Fruit fly (Drosophila melanogaster) whole organism, embryonic: ENCODE results near the gene Hip14.

Experiments used
- ATbp ChIP-seq: fragments of 200-800 bp; sonication (Bioruptor generic); optimal IDR thresholded peaks from 2 replicates; lab custom pipeline; 2017; ENCODE audit warnings: missing biosample characterization, mild to moderate bottlenecking, missing genetic modification characterization, missing genetic modification reagents
- Awh ChIP-seq: fragments of 200-800 bp; sonication (Bioruptor generic); IDR thresholded peaks from 2 replicates; pipeline ENCODE4, ENCODE4 v1.3.6; 2022; ENCODE audit warnings: missing biosample characterization, missing genetic modification characterization
- Bdp1 ChIP-seq: fragments of 200-800 bp; sonication (Bioruptor generic); optimal IDR thresholded peaks from 3 replicates; lab custom pipeline; 2016; ENCODE audit warnings: missing biosample characterization, missing genetic modification characterization
- C15 ChIP-seq: fragments of 200-800 bp; sonication (Bioruptor generic); IDR thresholded peaks from 3 replicates; pipeline ENCODE4 v1.3.6; 2022; ENCODE audit warnings: missing biosample characterization, missing genetic modification characterization
- CG10979 ChIP-seq: fragments of 200-800 bp; sonication (Bioruptor generic); optimal IDR thresholded peaks from 2 replicates; lab custom pipeline; 2018; ENCODE audit warnings: missing biosample characterization, mild to moderate bottlenecking, missing genetic modification characterization, moderate library complexity
- CG11695 ChIP-seq: fragments of 200-800 bp; sonication (Bioruptor generic); IDR thresholded peaks from 3 replicates; pipeline ENCODE4 v1.3.6; 2022; ENCODE audit warnings: missing biosample characterization, missing genetic modification characterization
- CG13894 ChIP-seq: fragments of 200-800 bp; sonication (Bioruptor generic); optimal IDR thresholded peaks from 3 replicates; lab custom pipeline; 2018; ENCODE audit warnings: missing biosample characterization, mild to moderate bottlenecking, missing genetic modification characterization, moderate library complexity
- CG14667 ChIP-seq: fragments of 200-800 bp; sonication (Bioruptor generic); IDR thresholded peaks from 2 replicates; pipeline ENCODE4 v1.3.6; 2022; ENCODE audit warnings: missing biosample characterization, missing genetic modification characterization
- CG15696 ChIP-seq: fragments of 200-800 bp; sonication (Bioruptor generic); optimal IDR thresholded peaks from 2 replicates; lab custom pipeline; 2019; ENCODE audit warnings: missing biosample characterization, mild to moderate bottlenecking, missing genetic modification characterization, moderate library complexity
- CG17385 ChIP-seq: fragments of 200-800 bp; sonication (Bioruptor generic); optimal IDR thresholded peaks from 3 replicates; lab custom pipeline; 2018; ENCODE audit warnings: missing biosample characterization, mild to moderate bottlenecking, missing genetic modification characterization
- CG18764 ChIP-seq: fragments of 200-800 bp; sonication (Bioruptor generic); optimal IDR thresholded peaks from 3 replicates; lab custom pipeline; 2016; ENCODE audit warnings: missing biosample characterization, missing genetic modification characterization
- CG2875 ChIP-seq: fragments of 200-800 bp; sonication (Bioruptor generic); optimal IDR thresholded peaks from 2 replicates; lab custom pipeline; 2017; ENCODE audit warnings: missing biosample characterization, mild to moderate bottlenecking, missing genetic modification characterization, missing genetic modification reagents
- CG3065 ChIP-seq: fragments of 200-800 bp; sonication (Bioruptor generic); optimal IDR thresholded peaks from 2 replicates; lab custom pipeline; 2016; ENCODE audit warnings: missing biosample characterization, missing genetic modification characterization
- CG42726 ChIP-seq: fragments of 200-800 bp; sonication (Bioruptor generic); IDR thresholded peaks from 2 replicates; pipeline ENCODE4 v1.3.6; 2022; ENCODE audit warnings: missing biosample characterization, missing genetic modification characterization; ENCODE audit not compliant: partially characterized antibody
- CG4730 ChIP-seq: fragments of 200-800 bp; sonication (Bioruptor generic); IDR thresholded peaks from 2 replicates; pipeline ENCODE4 v1.3.6; 2022; ENCODE audit warnings: missing biosample characterization, missing genetic modification characterization
- CG7372 ChIP-seq: fragments of 200-800 bp; sonication (Bioruptor generic); IDR thresholded peaks from 2 replicates; pipeline ENCODE4 v1.3.6; 2022; ENCODE audit warnings: missing biosample characterization, missing genetic modification characterization
- CG7963 ChIP-seq: fragments of 200-800 bp; sonication (Bioruptor generic); IDR thresholded peaks from 3 replicates; pipeline ENCODE4 v1.3.6; 2022; ENCODE audit warnings: missing biosample characterization, missing genetic modification characterization; ENCODE audit not compliant: partially characterized antibody
- CG9609 ChIP-seq: fragments of 200-800 bp; sonication (Bioruptor generic); optimal IDR thresholded peaks from 3 replicates; lab custom pipeline; 2016; ENCODE audit warnings: missing biosample characterization, missing genetic modification characterization
- CG9876 ChIP-seq: fragments of 200-800 bp; sonication (Bioruptor generic); optimal IDR thresholded peaks from 2 replicates; lab custom pipeline; 2016; ENCODE audit warnings: missing biosample characterization, missing genetic modification characterization
- Dad ChIP-seq: fragments of 200-800 bp; sonication (Bioruptor generic); optimal IDR thresholded peaks from 3 replicates; lab custom pipeline; 2016; ENCODE audit warnings: missing biosample characterization, missing genetic modification characterization
- Doc2 ChIP-seq: fragments of 200-800 bp; sonication (Bioruptor generic); IDR thresholded peaks from 2 replicates; pipeline ENCODE4 v1.3.6; 2022; ENCODE audit warnings: missing biosample characterization, missing genetic modification characterization
- GATAe ChIP-seq: fragments of 200-800 bp; sonication (Bioruptor generic); conservative IDR thresholded peaks from 2 replicates; pipeline ENCODE4 v1.3.6; 2022; ENCODE audit warnings: missing biosample characterization, missing genetic modification characterization
- Hr3 ChIP-seq: fragments of 200-800 bp; sonication (Bioruptor generic); optimal IDR thresholded peaks from 3 replicates; lab custom pipeline; 2016; ENCODE audit warnings: missing biosample characterization, missing genetic modification characterization
- Jarid2 ChIP-seq: fragments of 200-800 bp; sonication (Bioruptor generic); optimal IDR thresholded peaks from 3 replicates; lab custom pipeline; 2017; ENCODE audit warnings: mild to moderate bottlenecking, missing biosample characterization, missing genetic modification reagents, missing genetic modification characterization
- Lpt ChIP-seq: fragments of >200 bp; optimal IDR thresholded peaks from 2 replicates; lab custom pipeline; 2018; ENCODE audit warnings: missing biosample characterization, missing genetic modification characterization
- NFAT ChIP-seq: fragments of 200-800 bp; sonication (Bioruptor generic); IDR thresholded peaks from 2 replicates; pipeline ENCODE4 v1.3.6; 2022; ENCODE audit warnings: missing biosample characterization, missing genetic modification characterization
- Rfx ChIP-seq: fragments of 200-800 bp; sonication (Bioruptor generic); IDR thresholded peaks from 2 replicates; pipeline ENCODE4 v1.3.6; 2022; ENCODE audit warnings: missing biosample characterization, missing genetic modification characterization
- Xbp1 ChIP-seq: fragments of 200-800 bp; sonication (Bioruptor generic); optimal IDR thresholded peaks from 3 replicates; lab custom pipeline; 2016; ENCODE audit warnings: missing biosample characterization, mild to moderate bottlenecking, missing genetic modification characterization
- ab ChIP-seq: fragments of 200-800 bp; sonication (Bioruptor generic); optimal IDR thresholded peaks from 2 replicates; lab custom pipeline; 2016; ENCODE audit warnings: missing biosample characterization, missing genetic modification characterization
- abd-A ChIP-seq: fragments of 200-800 bp; sonication (Bioruptor generic); optimal IDR thresholded peaks from 3 replicates; lab custom pipeline; 2019; ENCODE audit warnings: missing biosample characterization, mild to moderate bottlenecking, missing genetic modification characterization, moderate library complexity
- ap ChIP-seq: fragments of 200-800 bp; sonication (Bioruptor generic); IDR thresholded peaks from 2 replicates; pipeline ENCODE4 v1.3.6; 2022; ENCODE audit warnings: missing biosample characterization, missing genetic modification characterization
- bowl ChIP-seq: fragments of 200-800 bp; sonication (Bioruptor generic); IDR thresholded peaks from 2 replicates; pipeline ENCODE4 v1.3.6; 2022; ENCODE audit warnings: missing biosample characterization, missing genetic modification characterization
- cg ChIP-seq: fragments of 200-800 bp; sonication (Bioruptor generic); optimal IDR thresholded peaks from 3 replicates; lab custom pipeline; 2019; ENCODE audit warnings: missing biosample characterization, mild to moderate bottlenecking, missing genetic modification characterization, moderate library complexity
- chinmo ChIP-seq: fragments of 200-800 bp; sonication (Bioruptor generic); IDR thresholded peaks from 4 replicates; pipeline ENCODE4 v1.3.6; 2022; ENCODE audit warnings: missing biosample characterization, missing genetic modification characterization; ENCODE audit not compliant: partially characterized antibody
- cwo ChIP-seq: fragments of 200-800 bp; sonication (Bioruptor generic); optimal IDR thresholded peaks from 3 replicates; lab custom pipeline; 2017; ENCODE audit warnings: missing biosample characterization, missing genetic modification characterization, mild to moderate bottlenecking, moderate library complexity, missing genetic modification reagents
- dan ChIP-seq: fragments of 200-800 bp; sonication (Bioruptor generic); IDR thresholded peaks from 2 replicates; pipeline ENCODE4 v1.3.6; 2022; ENCODE audit warnings: missing biosample characterization, missing genetic modification characterization
- dati ChIP-seq: fragments of 200-800 bp; sonication (Bioruptor generic); IDR thresholded peaks from 2 replicates; pipeline ENCODE4 v1.3.6; 2022; ENCODE audit warnings: missing biosample characterization, missing genetic modification characterization
- dmrt11E ChIP-seq: fragments of 200-800 bp; sonication (Bioruptor generic); optimal IDR thresholded peaks from 3 replicates; lab custom pipeline; 2018; ENCODE audit warnings: missing biosample characterization, mild to moderate bottlenecking, missing genetic modification characterization, moderate library complexity
- dysf ChIP-seq: fragments of 200-800 bp; sonication (Bioruptor generic); IDR thresholded peaks from 3 replicates; pipeline ENCODE4 v1.3.6; 2022; ENCODE audit warnings: missing biosample characterization, missing genetic modification characterization
- fd3F ChIP-seq: fragments of 200-800 bp; sonication (Bioruptor generic); optimal IDR thresholded peaks from 2 replicates; lab custom pipeline; 2018; ENCODE audit warnings: missing biosample characterization, mild to moderate bottlenecking, missing genetic modification characterization, moderate library complexity
- gt ChIP-seq: fragments of 200-800 bp; sonication (Bioruptor generic); IDR thresholded peaks from 2 replicates; pipeline ENCODE4 v1.3.6; 2022; ENCODE audit warnings: missing biosample characterization, missing genetic modification characterization
- jigr1 ChIP-seq: fragments of 200-800 bp; sonication (Bioruptor generic); IDR thresholded peaks from 3 replicates; pipeline ENCODE4 v1.3.6; 2022; ENCODE audit warnings: missing biosample characterization, missing genetic modification characterization
- nmo ChIP-seq: fragments of 200-800 bp; sonication (Bioruptor generic); optimal IDR thresholded peaks from 2 replicates; lab custom pipeline; 2018; ENCODE audit warnings: missing biosample characterization, mild to moderate bottlenecking, missing genetic modification characterization, moderate library complexity
- oc ChIP-seq: fragments of 200-800 bp; sonication (Bioruptor generic); optimal IDR thresholded peaks from 2 replicates; lab custom pipeline; 2018; ENCODE audit warnings: missing biosample characterization, mild to moderate bottlenecking, missing genetic modification characterization, moderate library complexity
- pros ChIP-seq: fragments of 200-800 bp; sonication (Bioruptor generic); optimal IDR thresholded peaks from 3 replicates; lab custom pipeline; 2019; ENCODE audit warnings: missing biosample characterization, mild to moderate bottlenecking, missing genetic modification characterization, moderate library complexity
- ro ChIP-seq: fragments of 200-800 bp; sonication (Bioruptor generic); IDR thresholded peaks from 2 replicates; pipeline ENCODE4 v1.3.6; 2022; ENCODE audit warnings: missing biosample characterization, missing genetic modification characterization
- sd ChIP-seq: fragments of 200-800 bp; sonication (Bioruptor generic); optimal IDR thresholded peaks from 3 replicates; lab custom pipeline; 2018; ENCODE audit warnings: missing biosample characterization, mild to moderate bottlenecking, missing genetic modification characterization, moderate library complexity
- sob ChIP-seq: fragments of 200-800 bp; sonication (Bioruptor generic); IDR thresholded peaks from 2 replicates; pipeline ENCODE4 v1.3.6; 2022; ENCODE audit warnings: missing biosample characterization, missing genetic modification characterization
- tll ChIP-seq, 2 experiments: fragments of 200-800 bp in 1 of 2; fragments of >200 bp in 1 of 2; sonication (Bioruptor generic) in 1 of 2; optimal IDR thresholded peaks; 2 replicates each; lab custom pipeline; 2017 to 2019; ENCODE audit warnings: missing biosample characterization in 2 of 2, missing genetic modification characterization in 2 of 2, mild to moderate bottlenecking in 1 of 2, moderate library complexity in 1 of 2
- trem ChIP-seq: fragments of 200-800 bp; optimal IDR thresholded peaks from 3 replicates; lab custom pipeline; 2019; ENCODE audit warnings: missing biosample characterization, mild to moderate bottlenecking, missing genetic modification characterization, moderate library complexity
- zen2 ChIP-seq: fragments of 200-800 bp; sonication (Bioruptor generic); IDR thresholded peaks from 3 replicates; pipeline ENCODE4 v1.3.6; 2022; ENCODE audit warnings: missing biosample characterization, missing genetic modification characterization; ENCODE audit not compliant: partially characterized antibody

Hip14 gene

dm6 chr3L:16014515-16014914 lies 26.5 kb downstream of the Hip14 start (continued):
- TF ChIP-seq dan (GFP tag; lab: Robert Waterston, UW) (no peak), Doc2 (GFP tag; lab: Robert Waterston, UW) (no peak), Jarid2 (GFP tag; lab: Kevin White, UChicago) (no peak), Lpt (no peak), sob (no peak), CG11695 (GFP tag; lab: Robert Waterston, UW) (no peak), Rfx (no peak), bowl (GFP tag; lab: Robert Waterston, UW) (peak; percentile 48; the same call in 1 of the 2 replicates), cwo (GFP tag; lab: Kevin White, UChicago) (peak; percentile 27), CG2875 (no peak), CG13894 (tag; lab: Kevin White, UChicago) (peak; percentile 75), trem (no peak), oc (peak; percentile 61), zen2 (GFP tag; lab: Robert Waterston, UW) (0 out of 3 replicates have a peak, but pooled peaks have one; percentile 6), CG9876 (GFP tag; lab: Kevin White, UChicago) (no peak), chinmo (GFP tag; lab: Robert Waterston, UW) (0 out of 4 replicates have a peak, but pooled peaks have one; percentile 31), CG7963 (no peak), ab (GFP tag; lab: Kevin White, UChicago) (no peak), CG10979 (tag; lab: Kevin White, UChicago) (no peak), C15 (no peak), CG9609 (no peak), Xbp1 (no peak), ap (no peak), fd3F (GFP tag; lab: Kevin White, UChicago) (no peak), Dad (no peak), CG17385 (GFP tag; lab: Kevin White, UChicago) (no peak), Bdp1 (GFP tag; lab: Kevin White, UChicago) (no peak), tll (GFP tag; optimal IDR thresholded peaks at IDR 0.05; lab: Kevin White, UChicago) (no peak), dmrt11E (tag; lab: Kevin White, UChicago) (no peak), pros (peak; percentile 53), ATbp (GFP tag; lab: Kevin White, UChicago) (no peak), GATAe (GFP tag; lab: Robert Waterston, UW) (no peak), nmo (GFP tag; lab: Kevin White, UChicago) (no peak), CG42726 (no peak), dysf (GFP tag; lab: Robert Waterston, UW) (no peak), Hr3 (GFP tag; lab: Kevin White, UChicago) (no peak), cg (no peak), CG15696 (tag; lab: Kevin White, UChicago) (no peak), ro (GFP tag; lab: Robert Waterston, UW) (no peak), CG4730 (no peak), CG7372 (GFP tag; lab: Robert Waterston, UW) (no peak), CG14667 (GFP tag; lab: Robert Waterston, UW) (no peak), CG3065 (GFP tag; lab: Kevin White, UChicago) (no peak), Awh (GFP tag; lab: Robert Waterston, UW) (peak; percentile 80), gt (no peak), sd (tag; lab: Kevin White, UChicago) (peak; percentile 65), NFAT (GFP tag; lab: Robert Waterston, UW) (no peak), jigr1 (GFP tag; lab: Robert Waterston, UW) (no peak), CG18764 (GFP tag; lab: Kevin White, UChicago) (no peak), dati (GFP tag; lab: Robert Waterston, UW) (no peak), abd-A (peak; percentile 97)
